Worm (Caenorhabditis elegans) whole organism, early embryonic: ENCODE data around the gene F55F10.1.
A peak's percentile ranks its signal among the peaks of the same experiment; 100 is the strongest.

ENCODE experiments used
- B0310.2 ChIP-seq: sonication (generic microtip); optimal IDR thresholded peaks from 2 replicates; lab custom pipeline; 2016; ENCODE audit warnings: mild to moderate bottlenecking, missing genetic modification characterization, missing compliant biosample characterization
- F13C5.2 ChIP-seq: sonication (generic microtip); optimal IDR thresholded peaks from 2 replicates; lab custom pipeline; 2017; ENCODE audit warnings: mild to moderate bottlenecking, missing genetic modification characterization, inconsistent platforms, missing compliant biosample characterization
- aly-1 ChIP-seq: sonication (generic microtip); optimal IDR thresholded peaks from 2 replicates; lab custom pipeline; 2016; ENCODE audit warnings: missing genetic modification characterization, missing compliant biosample characterization
- ama-1 ChIP-seq: fragments of 150-350 bp; optimal IDR thresholded peaks from 2 replicates; lab custom pipeline; 2014
- ceh-13 ChIP-seq: fragments of 200-800 bp; sonication (Bioruptor generic); optimal IDR thresholded peaks from 2 replicates; lab custom pipeline; 2018; ENCODE audit warnings: mild to moderate bottlenecking, missing genetic modification characterization, missing compliant biosample characterization
- ceh-36 ChIP-seq: sonication (generic microtip); optimal IDR thresholded peaks from 2 replicates; lab custom pipeline; 2016; ENCODE audit warnings: missing genetic modification characterization, inconsistent platforms, missing compliant biosample characterization
- ets-7 ChIP-seq: sonication (generic microtip); optimal IDR thresholded peaks from 2 replicates; lab custom pipeline; 2016; ENCODE audit warnings: missing genotype, missing genetic modification characterization, missing compliant biosample characterization
- flt-1 ChIP-seq: fragments of 200-800 bp; sonication (Bioruptor generic); IDR thresholded peaks from 2 replicates; pipeline ENCODE4 v1.3.6; 2022; ENCODE audit warnings: missing genetic modification characterization, missing compliant biosample characterization
- hmbx-1 ChIP-seq: sonication (generic microtip); optimal IDR thresholded peaks from 2 replicates; lab custom pipeline; 2016; ENCODE audit warnings: mild to moderate bottlenecking, missing genetic modification characterization, missing compliant biosample characterization
- hmg-4 ChIP-seq: fragments of 200-800 bp; sonication (Bioruptor generic); optimal IDR thresholded peaks from 2 replicates; lab custom pipeline; 2018; ENCODE audit warnings: mild to moderate bottlenecking, missing genetic modification characterization, missing compliant biosample characterization
- hnd-1 ChIP-seq: sonication (generic microtip); optimal IDR thresholded peaks from 2 replicates; lab custom pipeline; 2016; ENCODE audit warnings: missing genetic modification characterization, missing compliant biosample characterization
- pes-1 ChIP-seq: fragments of 200-800 bp; sonication (Bioruptor generic); IDR thresholded peaks from 2 replicates; pipeline ENCODE4 v1.3.6; 2022; ENCODE audit warnings: missing genetic modification reagents, missing genetic modification characterization, missing compliant biosample characterization
- scrt-1 ChIP-seq: fragments of 200-800 bp; sonication (Bioruptor generic); IDR thresholded peaks from 2 replicates; pipeline ENCODE4 v1.3.6; 2022; ENCODE audit warnings: missing genetic modification characterization, missing compliant biosample characterization
- sea-1 ChIP-seq: fragments of 200-800 bp; sonication (Bioruptor generic); conservative IDR thresholded peaks from 2 replicates; pipeline ENCODE4 v1.3.6; 2022; ENCODE audit warnings: missing genetic modification characterization, missing compliant biosample characterization
- tbx-11 ChIP-seq: fragments of 200-800 bp; sonication (Bioruptor generic); IDR thresholded peaks from 2 replicates; pipeline ENCODE4 v1.3.6; 2022; ENCODE audit warnings: missing genetic modification characterization, missing compliant biosample characterization
- tbx-37 ChIP-seq: fragments of 200-800 bp; sonication (Bioruptor generic); conservative IDR thresholded peaks from 2 replicates; pipeline ENCODE4 v1.3.6; 2022; ENCODE audit warnings: missing genetic modification reagents, missing genetic modification characterization, missing compliant biosample characterization
- tra-4 ChIP-seq: sonication (generic microtip); optimal IDR thresholded peaks from 2 replicates; lab custom pipeline; 2017; ENCODE audit warnings: missing genetic modification characterization, missing compliant biosample characterization

The F55F10.1 gene

DNA sequence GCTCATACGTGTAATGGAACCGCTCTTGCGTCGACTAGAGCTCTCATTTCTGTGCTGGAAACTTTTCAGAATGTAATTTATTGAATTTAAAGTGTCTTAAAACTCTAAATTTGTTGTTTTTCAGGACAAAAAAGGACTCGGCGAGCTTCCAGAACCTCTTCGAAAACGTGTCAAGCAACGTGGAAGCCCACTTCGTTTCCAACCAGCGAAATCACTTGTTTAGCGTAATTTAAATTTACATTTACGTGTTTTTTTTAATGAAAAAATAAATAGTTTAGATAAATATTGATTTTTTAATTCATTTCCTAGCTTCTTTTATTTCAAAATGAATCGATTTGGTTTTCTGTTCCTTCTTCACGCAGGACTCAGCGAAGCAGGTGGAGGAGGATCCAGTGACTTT, 984 bp upstream of the F55F10.1 start, which contains the start of gene F55F10.3:
TSS of gene F55F10.3 (plus strand) at position 301 of the 400 bp plus-strand sequence.
- TF ChIP-seq sea-1 (GFP tag; lab: Robert Waterston, UW), result no peak
- no peak for TF ChIP-seq ets-7 (tag; lab: Kevin White, UChicago)
- TF ChIP-seq hmg-4 (GFP tag; lab: Kevin White, UChicago), result no peak
- TF ChIP-seq ama-1 (lab: Kevin White, UChicago), result no peak
- TF ChIP-seq pes-1, result no peak
- TF ChIP-seq aly-1 (tag; lab: Kevin White, UChicago), result no peak
- TF ChIP-seq ceh-13 (GFP tag; lab: Kevin White, UChicago), result no peak
- TF ChIP-seq tbx-37, result no peak
- no peak for TF ChIP-seq tbx-11 (GFP tag; lab: Robert Waterston, UW)
- no peak for TF ChIP-seq B0310.2 (tag; lab: Kevin White, UChicago)
- TF ChIP-seq hmbx-1, result no peak

DNA sequence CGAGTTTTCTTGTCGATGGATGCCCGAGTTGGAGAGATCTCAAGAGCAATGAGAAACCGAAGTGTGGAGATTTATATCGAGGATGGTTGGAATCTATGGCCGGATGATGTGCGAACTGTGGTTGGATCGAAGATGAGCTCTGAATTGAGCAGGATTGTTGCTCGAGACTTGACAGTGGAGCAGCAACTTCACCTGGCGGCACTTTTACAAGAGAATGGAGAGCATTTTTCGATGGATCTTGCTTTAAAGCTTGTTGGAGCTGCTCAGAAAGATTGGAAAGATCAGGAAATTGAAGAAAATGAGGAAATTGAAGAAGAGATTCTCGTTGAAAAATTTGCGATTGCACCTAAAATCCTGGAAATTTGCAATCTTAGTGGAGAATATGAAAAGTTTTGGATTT, 8.5 kb downstream of the F55F10.1 start:
- TF ChIP-seq hnd-1 (tag; lab: Kevin White, UChicago), result no peak
- TF ChIP-seq scrt-1, result no peak
- TF ChIP-seq hmg-4 (GFP tag; lab: Kevin White, UChicago), result no peak
- no peak for TF ChIP-seq tbx-37
- no peak for TF ChIP-seq sea-1 (GFP tag; lab: Robert Waterston, UW)
- TF ChIP-seq tbx-11 (GFP tag; lab: Robert Waterston, UW), result no peak
- TF ChIP-seq ama-1 (lab: Kevin White, UChicago), result no peak
- TF ChIP-seq hmbx-1, result no peak
- no peak for TF ChIP-seq tra-4 (tag; lab: Kevin White, UChicago)
- no peak for TF ChIP-seq B0310.2 (tag; lab: Kevin White, UChicago)
- no peak for TF ChIP-seq ceh-13 (GFP tag; lab: Kevin White, UChicago)
- no peak for TF ChIP-seq aly-1 (tag; lab: Kevin White, UChicago)
- TF ChIP-seq F13C5.2, result no peak
- no peak for TF ChIP-seq ets-7 (tag; lab: Kevin White, UChicago)
- TF ChIP-seq flt-1 (GFP tag; lab: Robert Waterston, UW), result no peak
- no peak for TF ChIP-seq ceh-36 (tag; lab: Kevin White, UChicago)
- TF ChIP-seq pes-1, result no peak

DNA sequence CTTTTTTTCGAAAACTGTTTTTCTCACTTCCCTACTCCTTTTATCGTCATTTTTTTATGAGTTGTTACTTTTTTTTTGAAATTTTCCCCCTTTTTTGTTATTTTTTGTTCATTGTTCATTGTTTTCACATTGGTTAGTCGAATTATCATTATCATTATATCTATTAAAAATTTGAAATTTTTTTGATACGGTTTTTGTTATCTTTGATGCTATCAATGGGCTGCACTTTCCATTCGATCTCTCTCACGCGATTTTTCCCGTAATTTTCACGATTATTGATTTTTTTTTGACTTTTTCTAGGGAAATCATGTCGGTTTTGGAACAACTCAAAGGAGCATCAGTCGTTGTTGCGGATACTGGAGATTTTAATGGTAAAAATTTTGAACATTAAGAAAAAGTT, 25.7 kb downstream of the F55F10.1 start, which contains the start of gene tald-1:
TSS of gene tald-1 (plus strand) at position 301 of the 400 bp plus-strand sequence.
- TF ChIP-seq hmg-4 (GFP tag; lab: Kevin White, UChicago) (no peak), F13C5.2 (no peak), ets-7 (tag; lab: Kevin White, UChicago) (no peak), sea-1 (GFP tag; lab: Robert Waterston, UW) (no peak), ceh-36 (tag; lab: Kevin White, UChicago) (no peak), tbx-37 (no peak), hnd-1 (tag; lab: Kevin White, UChicago) (no peak), B0310.2 (tag; lab: Kevin White, UChicago) (no peak), ama-1 (lab: Kevin White, UChicago) (no peak), hmbx-1 (no peak), pes-1 (no peak), aly-1 (tag; lab: Kevin White, UChicago) (no peak)

DNA sequence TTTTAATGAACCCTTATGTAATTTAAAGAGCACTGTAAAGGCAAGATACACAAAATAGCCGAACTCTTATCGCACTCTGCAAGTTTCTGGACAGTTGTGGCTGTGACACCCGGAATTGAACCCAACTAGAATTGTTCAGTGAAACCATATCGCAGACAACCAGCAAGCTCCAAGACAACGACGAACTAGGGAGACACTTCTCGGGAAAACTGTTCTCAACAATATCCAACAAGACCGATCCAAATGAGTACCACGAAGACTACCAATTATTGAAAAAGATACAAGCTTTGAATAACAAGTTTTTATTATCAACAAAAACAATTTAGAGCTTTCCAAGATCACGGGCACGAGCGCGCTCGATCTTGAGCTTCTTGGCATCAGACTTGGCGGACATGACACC, 28.2 kb downstream of the F55F10.1 start:
- peak; percentile 2 for TF ChIP-seq ama-1 (lab: Kevin White, UChicago)

DNA sequence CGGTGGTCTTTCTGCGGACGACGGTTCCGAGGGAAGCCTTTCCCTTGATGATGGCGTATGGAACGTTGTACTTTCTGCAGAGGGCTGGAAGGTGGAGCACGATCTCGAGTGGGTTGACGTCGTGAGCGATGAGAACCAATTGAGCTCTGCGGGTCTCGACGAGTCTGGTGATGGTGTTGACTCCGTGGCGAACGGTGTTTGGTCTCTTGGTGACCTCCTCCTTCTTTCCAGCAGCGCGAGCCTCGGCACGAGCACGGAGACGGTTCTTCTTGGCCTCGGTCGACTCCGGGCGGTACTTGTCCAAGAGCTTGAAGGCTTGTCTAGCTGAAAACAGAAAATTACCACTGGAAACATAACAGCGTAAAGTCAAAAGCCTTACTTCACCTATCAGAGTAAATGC, 28.8 kb downstream of the F55F10.1 start:
- TF ChIP-seq sea-1 (GFP tag; lab: Robert Waterston, UW), result 0 out of 2 replicates have a peak, but pooled peaks have one; percentile 9

DNA sequence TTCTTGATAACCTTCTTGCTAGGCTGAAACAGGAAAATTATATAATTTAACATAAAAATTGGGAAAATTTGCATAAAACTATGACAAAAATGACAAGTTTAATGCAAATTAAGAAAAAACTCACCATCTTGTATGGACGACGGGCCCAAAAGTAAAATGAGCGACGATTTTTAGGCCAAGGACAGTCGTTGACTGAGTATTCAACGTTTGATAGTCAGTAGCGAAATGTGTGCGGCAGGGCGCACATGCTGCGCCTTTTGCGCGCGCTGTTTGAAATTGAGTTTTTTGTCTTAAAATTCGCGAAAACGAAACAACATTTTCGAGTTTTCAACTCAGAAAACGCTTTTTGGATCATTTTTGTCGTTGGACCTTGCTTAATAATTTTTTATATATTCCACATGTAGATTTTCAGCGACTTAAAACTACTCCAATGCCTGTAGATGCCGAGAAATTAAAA, 29.8 kb downstream of the F55F10.1 start, which contains the start of the genes rpl-7A and set-21:
TSS of gene rpl-7A (minus strand) at position 153 of the 457 bp plus-strand sequence.
TSS of gene set-21 (plus strand) at position 407 of the 457 bp plus-strand sequence.
- peak; percentile 86 for TF ChIP-seq F13C5.2
- TF ChIP-seq ceh-36 (tag; lab: Kevin White, UChicago), result no peak
- TF ChIP-seq hnd-1 (tag; lab: Kevin White, UChicago), result no peak
- TF ChIP-seq tbx-37, result peak; percentile 51
- TF ChIP-seq B0310.2 (tag; lab: Kevin White, UChicago), result peak; percentile 18
- peak; percentile 57 for TF ChIP-seq hmg-4 (GFP tag; lab: Kevin White, UChicago)
- TF ChIP-seq aly-1 (tag; lab: Kevin White, UChicago), result no peak
- TF ChIP-seq ceh-13 (GFP tag; lab: Kevin White, UChicago), result no peak
- peak; percentile 52 for TF ChIP-seq flt-1 (GFP tag; lab: Robert Waterston, UW)
- no peak for TF ChIP-seq ets-7 (tag; lab: Kevin White, UChicago)
- TF ChIP-seq hmbx-1, result no peak
- TF ChIP-seq sea-1 (GFP tag; lab: Robert Waterston, UW), result peak; percentile 74; the same call in 1 of the 2 replicates
- TF ChIP-seq ama-1 (lab: Kevin White, UChicago), result no peak
- peak; percentile 74 for TF ChIP-seq pes-1
- 0 out of 2 replicates have a peak, but pooled peaks have one; percentile 28 for TF ChIP-seq scrt-1
- TF ChIP-seq tbx-11 (GFP tag; lab: Robert Waterston, UW), result no peak
- no peak for TF ChIP-seq tra-4 (tag; lab: Kevin White, UChicago)

DNA sequence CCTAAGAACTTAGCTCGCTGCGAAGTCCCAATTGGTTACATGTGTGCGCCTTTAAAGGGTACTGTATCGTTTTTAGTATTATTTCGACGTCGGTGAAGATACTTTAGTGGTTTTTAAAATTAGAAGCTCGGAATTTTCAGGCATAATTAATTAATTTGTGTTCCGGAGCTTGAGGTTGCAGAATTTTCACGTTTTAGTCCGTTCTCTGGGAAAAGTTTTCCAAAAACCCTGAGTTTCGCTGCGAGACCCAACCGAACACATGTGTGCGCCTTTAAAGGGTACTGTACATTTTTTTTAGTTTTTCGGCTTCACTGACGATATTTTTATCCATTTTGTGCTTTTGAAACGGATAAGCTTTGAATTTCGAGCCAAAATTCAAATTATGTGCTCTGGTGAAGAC, 32.9 kb downstream of the F55F10.1 start:
- no peak for TF ChIP-seq flt-1 (GFP tag; lab: Robert Waterston, UW)
- TF ChIP-seq B0310.2 (tag; lab: Kevin White, UChicago), result no peak
- TF ChIP-seq hmbx-1, result no peak

DNA sequence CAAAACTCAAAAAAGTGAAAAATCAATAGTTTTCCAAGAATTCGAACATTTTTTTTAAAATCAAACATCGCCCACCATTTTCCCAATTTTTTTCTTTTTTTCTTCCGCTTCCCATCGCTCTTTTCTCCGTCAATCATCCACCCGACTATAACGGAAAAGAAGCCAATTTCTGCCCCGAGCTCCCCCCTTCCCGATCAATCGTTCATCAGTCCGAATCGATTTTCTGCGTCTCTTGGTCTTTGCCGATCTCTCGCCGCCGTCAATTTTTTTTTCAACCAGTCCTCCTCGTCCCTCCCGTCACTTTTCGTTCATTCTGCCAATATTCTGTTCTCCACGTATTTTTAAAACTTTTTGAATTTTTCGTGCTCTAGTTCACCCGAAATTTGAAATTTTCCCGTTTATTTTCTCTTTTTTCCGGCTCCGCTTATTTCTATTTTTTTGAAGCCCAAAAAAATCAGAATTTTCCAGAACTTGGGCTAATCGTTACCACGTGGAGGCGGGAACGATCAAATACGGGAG, 33.4 kb downstream of the F55F10.1 start, which contains the start of gene ell-1:
TSS of gene ell-1 (plus strand) at position 469 of the 519 bp plus-strand sequence.
- no peak for TF ChIP-seq flt-1 (GFP tag; lab: Robert Waterston, UW)
- TF ChIP-seq scrt-1, result no peak
- no peak for TF ChIP-seq sea-1 (GFP tag; lab: Robert Waterston, UW)
- TF ChIP-seq hmbx-1, result no peak
- TF ChIP-seq pes-1, result no peak
- TF ChIP-seq hmg-4 (GFP tag; lab: Kevin White, UChicago), result no peak
- no peak for TF ChIP-seq F13C5.2
- no peak for TF ChIP-seq ceh-13 (GFP tag; lab: Kevin White, UChicago)
- TF ChIP-seq B0310.2 (tag; lab: Kevin White, UChicago), result no peak
- no peak for TF ChIP-seq tbx-11 (GFP tag; lab: Robert Waterston, UW)
- TF ChIP-seq ama-1 (lab: Kevin White, UChicago), result no peak
- TF ChIP-seq ets-7 (tag; lab: Kevin White, UChicago), result no peak
